Worm (Caenorhabditis elegans): ENCODE measurements around the gene nlp-76.

The nlp-76 gene

DNA sequence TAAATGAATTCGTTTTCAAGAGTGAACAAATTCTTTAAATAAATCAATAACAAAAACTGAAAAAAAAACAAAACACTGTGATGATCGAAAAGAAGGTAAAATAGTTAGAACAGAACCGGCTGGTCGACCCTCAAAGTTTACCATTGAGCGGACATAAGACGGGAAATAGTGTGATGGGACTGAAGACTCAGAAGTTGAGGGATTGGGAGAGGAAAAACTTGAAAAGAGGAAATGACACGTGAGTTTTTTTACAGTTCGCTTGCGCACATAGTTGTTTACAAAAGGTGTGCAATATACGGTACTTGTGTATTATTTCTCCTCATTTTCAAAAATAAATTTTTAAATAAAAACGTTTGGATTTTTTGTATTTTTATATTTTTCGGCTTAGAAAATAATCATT, 20.8 kb downstream of the nlp-76 start:
- no peak for TF ChIP-seq lsy-12 (tag; optimal IDR thresholded peaks at IDR 0.05)
- peak; percentile 97 for TF ChIP-seq pha-4 (tag; optimal IDR thresholded peaks at IDR 0.05)
- peak; percentile 60 for TF ChIP-seq nhr-25 (tag; optimal IDR thresholded peaks at IDR 0.05)
- no peak for TF ChIP-seq nhr-11 (tag; optimal IDR thresholded peaks at IDR 0.05)

DNA sequence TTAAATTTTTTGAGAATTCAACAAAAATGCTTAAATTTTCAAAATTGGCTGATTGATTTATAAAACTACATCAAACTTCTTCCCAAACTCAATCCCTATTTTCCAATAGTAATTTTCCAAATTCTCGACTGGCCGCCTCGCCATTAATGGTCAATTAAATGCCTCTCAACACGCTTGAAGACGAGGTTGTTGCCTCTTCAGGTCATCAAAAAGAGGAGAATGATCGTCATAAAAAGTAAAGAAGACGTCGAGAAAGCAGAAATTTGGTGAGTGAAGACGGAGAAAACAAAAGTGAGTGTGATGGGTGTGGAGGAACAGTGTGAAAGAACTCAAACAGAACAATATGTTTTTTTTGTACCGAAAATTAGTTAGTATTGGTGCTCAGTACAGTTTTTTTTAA, 22.7 kb downstream of the nlp-76 start:
- TF ChIP-seq ceh-28 (tag; optimal IDR thresholded peaks at IDR 0.05) = no peak
- TF ChIP-seq egl-5 (tag; optimal IDR thresholded peaks at IDR 0.05) = peak; percentile 89
- no peak for TF ChIP-seq ceh-82 (tag; optimal IDR thresholded peaks at IDR 0.05)
- no peak for TF ChIP-seq unc-39 (tag; optimal IDR thresholded peaks at IDR 0.05)
- TF ChIP-seq lsy-12 (tag; optimal IDR thresholded peaks at IDR 0.05) = no peak

DNA sequence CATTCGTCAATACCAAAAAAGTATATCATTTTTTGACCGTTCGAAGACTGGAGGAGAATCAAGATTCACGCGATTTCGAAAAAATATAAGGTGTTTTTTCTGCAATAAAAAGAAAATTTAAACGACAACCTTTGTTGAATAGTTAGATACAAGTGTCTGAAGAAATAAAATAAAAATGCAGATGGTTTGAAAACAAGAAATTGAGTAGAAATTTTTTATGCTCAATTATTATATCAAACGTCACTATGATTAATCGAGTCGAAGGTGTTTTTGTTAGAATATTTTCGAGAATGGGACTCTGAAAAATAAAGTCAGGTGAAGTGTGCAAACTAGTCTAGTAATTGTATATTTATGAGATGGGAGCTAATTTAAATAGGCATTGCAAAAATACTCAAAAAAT, 23.2 kb downstream of the nlp-76 start, which contains the start of gene R09A8.5:
TSS of gene R09A8.5 (minus strand) at position 101 of the 400 bp plus-strand sequence.
- no peak for TF ChIP-seq ceh-16 (tag; optimal IDR thresholded peaks at IDR 0.05)
- TF ChIP-seq ama-1 (optimal IDR thresholded peaks at IDR 0.05) = no peak
- TF ChIP-seq elt-2 (tag; optimal IDR thresholded peaks at IDR 0.05) = no peak
- TF ChIP-seq nhr-43 (tag; optimal IDR thresholded peaks at IDR 0.05; ENCODE audit: poor library complexity, severe bottlenecking) = no peak
- TF ChIP-seq ceh-28 (tag; optimal IDR thresholded peaks at IDR 0.05) = no peak
- no peak for TF ChIP-seq tbx-2 (tag; optimal IDR thresholded peaks at IDR 0.05)
- TF ChIP-seq egl-27 (tag; optimal IDR thresholded peaks at IDR 0.05) = no peak
- no peak for TF ChIP-seq zag-1 (tag; optimal IDR thresholded peaks at IDR 0.05)

DNA sequence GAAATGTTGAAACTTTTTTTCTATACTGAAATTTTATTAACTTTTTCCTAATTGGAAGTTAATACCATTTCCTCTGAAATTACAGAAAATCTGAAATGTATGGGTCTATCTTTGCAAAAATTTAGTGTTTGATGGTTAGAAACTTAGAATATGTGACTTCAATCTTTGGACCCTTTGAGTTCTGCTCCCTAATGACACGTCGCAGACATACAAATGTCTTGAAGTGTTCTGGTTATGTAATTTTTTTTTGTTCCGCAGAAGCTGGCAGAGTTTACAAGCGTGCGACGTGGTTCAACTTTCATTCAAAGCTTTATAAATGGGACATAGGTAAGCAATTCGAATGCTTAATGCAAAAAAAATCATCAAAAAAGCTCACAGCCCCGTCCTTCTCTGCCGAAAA, 25.7 kb downstream of the nlp-76 start:
- TF ChIP-seq nhr-25 (tag; optimal IDR thresholded peaks at IDR 0.05) = no peak
- TF ChIP-seq egl-5 (tag; optimal IDR thresholded peaks at IDR 0.05) = no peak
- no peak for TF ChIP-seq elt-1 (tag; optimal IDR thresholded peaks at IDR 0.05)
- no peak for TF ChIP-seq nhr-28 (tag; optimal IDR thresholded peaks at IDR 0.05)
- TF ChIP-seq sea-2 (GFP tag; optimal IDR thresholded peaks at IDR 0.05) = no peak
- no peak for TF ChIP-seq hmg-11 (tag; optimal IDR thresholded peaks at IDR 0.05)
- TF ChIP-seq ama-1 (optimal IDR thresholded peaks at IDR 0.05) = no peak
- TF ChIP-seq ceh-28 (tag; optimal IDR thresholded peaks at IDR 0.05) = no peak
- TF ChIP-seq elt-2 (tag; optimal IDR thresholded peaks at IDR 0.05) = no peak
- no peak for TF ChIP-seq nhr-77 (tag; optimal IDR thresholded peaks at IDR 0.05)
- TF ChIP-seq ztf-11 (tag; optimal IDR thresholded peaks at IDR 0.05) = no peak
- TF ChIP-seq nfya-1 (tag; optimal IDR thresholded peaks at IDR 0.05; ENCODE audit: insufficient read depth) = no peak
- TF ChIP-seq zag-1 (tag; optimal IDR thresholded peaks at IDR 0.05) = no peak
- no peak for TF ChIP-seq mml-1 (tag; optimal IDR thresholded peaks at IDR 0.05)
- TF ChIP-seq unc-62 (GFP tag; optimal IDR thresholded peaks at IDR 0.05) = no peak
- TF ChIP-seq snpc-4 (tag; optimal IDR thresholded peaks at IDR 0.05) = no peak
- no peak for TF ChIP-seq R02D3.7 (tag; optimal IDR thresholded peaks at IDR 0.05)
- no peak for TF ChIP-seq pha-4 (tag; optimal IDR thresholded peaks at IDR 0.05)
- TF ChIP-seq ceh-82 (tag; optimal IDR thresholded peaks at IDR 0.05) = no peak
- TF ChIP-seq egl-27 (tag; optimal IDR thresholded peaks at IDR 0.05) = no peak

DNA sequence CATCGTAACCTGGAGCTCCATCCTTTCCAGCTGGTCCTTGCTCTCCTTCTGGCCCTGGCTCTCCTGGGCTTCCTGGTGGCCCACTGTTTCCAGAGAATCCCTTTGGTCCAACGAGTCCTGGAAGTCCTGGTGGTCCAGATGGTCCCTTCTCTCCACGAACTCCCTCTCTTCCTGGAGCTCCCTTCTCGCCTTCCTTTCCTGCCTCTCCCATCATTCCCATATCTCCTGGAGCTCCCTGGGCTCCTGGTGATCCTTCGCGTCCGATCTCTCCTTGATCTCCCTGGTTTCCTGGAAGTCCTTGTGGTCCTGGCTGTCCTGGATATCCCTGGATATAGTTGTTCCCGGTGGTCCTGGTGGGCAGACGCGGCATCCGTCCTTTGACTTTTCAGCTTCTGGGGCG, 27.5 kb downstream of the nlp-76 start:
- no peak for TF ChIP-seq nhr-67 (tag; optimal IDR thresholded peaks at IDR 0.05)
- no peak for TF ChIP-seq sea-2 (GFP tag; optimal IDR thresholded peaks at IDR 0.05)
- TF ChIP-seq nhr-77 (tag; optimal IDR thresholded peaks at IDR 0.05) = no peak
- no peak for TF ChIP-seq hmg-11 (tag; optimal IDR thresholded peaks at IDR 0.05)
- no peak for TF ChIP-seq mml-1 (tag; optimal IDR thresholded peaks at IDR 0.05)
- TF ChIP-seq unc-62 (GFP tag; optimal IDR thresholded peaks at IDR 0.05) = no peak
- no peak for TF ChIP-seq daf-12 (tag; optimal IDR thresholded peaks at IDR 0.05)
- no peak for TF ChIP-seq nhr-43 (tag; optimal IDR thresholded peaks at IDR 0.05; ENCODE audit: poor library complexity, severe bottlenecking)
- no peak for TF ChIP-seq ztf-4 (tag; optimal IDR thresholded peaks at IDR 0.05)

DNA sequence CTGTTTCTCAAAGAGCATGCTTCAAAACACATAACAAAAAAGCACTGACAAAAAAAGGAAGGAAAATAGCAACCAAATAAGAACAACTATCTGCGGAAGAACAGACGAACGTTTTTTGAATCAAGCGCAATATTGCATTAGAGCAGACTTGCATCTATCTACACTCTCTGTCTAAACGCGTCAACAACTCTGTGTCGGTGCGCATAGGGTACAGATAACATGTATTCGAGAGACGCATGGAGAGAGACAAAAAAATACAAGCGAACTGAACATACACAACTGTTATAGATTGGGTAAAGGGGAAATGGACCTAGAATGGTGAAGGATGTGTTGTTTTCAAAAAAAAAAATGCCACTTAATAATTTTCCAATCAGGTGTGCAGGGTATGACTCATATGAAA, 28.7 kb downstream of the nlp-76 start:
- TF ChIP-seq hmg-11 (tag; optimal IDR thresholded peaks at IDR 0.05) = peak; percentile 6
- TF ChIP-seq unc-39 (tag; optimal IDR thresholded peaks at IDR 0.05) = no peak
- no peak for TF ChIP-seq ceh-82 (tag; optimal IDR thresholded peaks at IDR 0.05)
- no peak for TF ChIP-seq fkh-10 (GFP tag; optimal IDR thresholded peaks at IDR 0.05)
- TF ChIP-seq snpc-4 (tag; optimal IDR thresholded peaks at IDR 0.05) = peak; percentile 48
- TF ChIP-seq jun-1 (tag; optimal IDR thresholded peaks at IDR 0.05) = no peak
- TF ChIP-seq nfya-1 (tag; optimal IDR thresholded peaks at IDR 0.05; ENCODE audit: insufficient read depth) = peak; percentile 60
- TF ChIP-seq nhr-11 (tag; optimal IDR thresholded peaks at IDR 0.05) = no peak
- no peak for TF ChIP-seq unc-62 (GFP tag; optimal IDR thresholded peaks at IDR 0.05)
- TF ChIP-seq daf-12 (tag; optimal IDR thresholded peaks at IDR 0.05) = no peak
- TF ChIP-seq nhr-28 (tag; optimal IDR thresholded peaks at IDR 0.05) = no peak
- TF ChIP-seq eor-1 (tag; optimal IDR thresholded peaks at IDR 0.05) = no peak
- no peak for TF ChIP-seq aly-2 (tag; optimal IDR thresholded peaks at IDR 0.05)
- no peak for TF ChIP-seq egl-5 (tag; optimal IDR thresholded peaks at IDR 0.05)
- no peak for TF ChIP-seq ceh-9 (tag; optimal IDR thresholded peaks at IDR 0.05)
- TF ChIP-seq nhr-23 (tag; optimal IDR thresholded peaks at IDR 0.05) = peak; percentile 73
- TF ChIP-seq ztf-4 (tag; optimal IDR thresholded peaks at IDR 0.05) = no peak
- TF ChIP-seq nhr-43 (tag; optimal IDR thresholded peaks at IDR 0.05; ENCODE audit: poor library complexity, severe bottlenecking) = no peak
- TF ChIP-seq nhr-12 (tag; optimal IDR thresholded peaks at IDR 0.05) = no peak
- TF ChIP-seq elt-3 (tag; optimal IDR thresholded peaks at IDR 0.05) = no peak
- TF ChIP-seq zag-1 (tag; optimal IDR thresholded peaks at IDR 0.05) = no peak
- no peak for TF ChIP-seq egl-27 (tag; optimal IDR thresholded peaks at IDR 0.05)
- no peak for TF ChIP-seq lin-39 (tag; optimal IDR thresholded peaks at IDR 0.05)
- TF ChIP-seq lsy-12 (tag; optimal IDR thresholded peaks at IDR 0.05) = peak; percentile 57
- TF ChIP-seq nhr-25 (tag; optimal IDR thresholded peaks at IDR 0.05) = peak; percentile 71
- TF ChIP-seq ztf-11 (tag; optimal IDR thresholded peaks at IDR 0.05) = no peak
- no peak for TF ChIP-seq sea-2 (GFP tag; optimal IDR thresholded peaks at IDR 0.05)
- no peak for TF ChIP-seq R02D3.7 (tag; optimal IDR thresholded peaks at IDR 0.05)
- TF ChIP-seq ceh-16 (tag; optimal IDR thresholded peaks at IDR 0.05) = no peak
- TF ChIP-seq fos-1 (tag; optimal IDR thresholded peaks at IDR 0.05) = no peak

All from whole organism, L3 larva.